Worm (Caenorhabditis elegans) whole organism, L1 larva: ENCODE results near the gene ostf-4.

Experiments used
- C16A3.4 ChIP-seq: fragments of 150-350 bp; optimal IDR thresholded peaks from 2 replicates; lab custom pipeline; 2014; ENCODE audit warnings: missing biosample characterization, missing genetic modification characterization
- F16B12.6 ChIP-seq: fragments of 150-350 bp; optimal IDR thresholded peaks from 2 replicates; lab custom pipeline; 2014; ENCODE audit warnings: missing biosample characterization, missing genetic modification characterization
- ces-1 ChIP-seq: fragments of 150-350 bp; optimal IDR thresholded peaks from 2 replicates; lab custom pipeline; 2014; ENCODE audit warnings: missing biosample characterization, missing genetic modification reagents, missing genetic modification characterization
- dsc-1 ChIP-seq: sonication (generic microtip); optimal IDR thresholded peaks from 2 replicates; lab custom pipeline; 2016; ENCODE audit warnings: mild to moderate bottlenecking, missing genetic modification characterization, missing compliant biosample characterization
- lin-39 ChIP-seq: fragments of 150-350 bp; optimal IDR thresholded peaks from 2 replicates; lab custom pipeline; 2014; ENCODE audit warnings: missing biosample characterization, missing genetic modification reagents, missing genetic modification characterization
- mdl-1 ChIP-seq, 2 experiments: fragments of 150-350 bp; optimal IDR thresholded peaks; 2 replicates each; lab custom pipeline; 2014 to 2017; ENCODE audit warnings: missing biosample characterization in 2 of 2, missing genetic modification characterization in 2 of 2, inconsistent platforms in 1 of 2
- nhr-237 ChIP-seq: fragments of 150-350 bp; optimal IDR thresholded peaks from 2 replicates; lab custom pipeline; 2014; ENCODE audit warnings: missing biosample characterization, missing genetic modification characterization
- unc-62 ChIP-seq: fragments of 150-350 bp; optimal IDR thresholded peaks from 2 replicates; lab custom pipeline; 2014; ENCODE audit warnings: missing biosample characterization, missing genetic modification reagents, missing genetic modification characterization
- zag-1 ChIP-seq: fragments of 150-350 bp; optimal IDR thresholded peaks from 2 replicates; lab custom pipeline; 2014; ENCODE audit warnings: missing biosample characterization, missing genetic modification characterization
- ztf-11 ChIP-seq, 2 experiments: sonication (generic microtip); optimal IDR thresholded peaks; 2 replicates each; lab custom pipeline; 2016 to 2017; ENCODE audit warnings: missing genetic modification characterization in 2 of 2, missing biosample characterization in 1 of 2, missing compliant biosample characterization in 1 of 2

ce11 chrIII:10326327-10326726 is 8.0 kb upstream of the ostf-4 start:
- TF ChIP-seq lin-39 (tag; lab: Kevin White, UChicago), result no peak
- TF ChIP-seq ces-1, result no peak
- TF ChIP-seq F16B12.6 (tag; lab: Kevin White, UChicago), result no peak
- no peak for TF ChIP-seq mdl-1 (tag; optimal IDR thresholded peaks at IDR 0.05; lab: Kevin White, UChicago)
- TF ChIP-seq C16A3.4 (tag; lab: Kevin White, UChicago), result no peak
- TF ChIP-seq ztf-11 (tag; optimal IDR thresholded peaks at IDR 0.05; lab: Kevin White, UChicago), result no peak
- TF ChIP-seq dsc-1 (tag; lab: Kevin White, UChicago), result no peak
- no peak for TF ChIP-seq zag-1
- TF ChIP-seq nhr-237, result no peak
- TF ChIP-seq unc-62 (GFP tag; lab: Kevin White, UChicago), result no peak
